Fruit fly (Drosophila melanogaster) whole organism, wandering third instar larva: Measurements from ENCODE around the gene CG33120.

Experiments used
- CG32264 ChIP-seq: fragments of 200-800 bp; sonication (Bioruptor generic); optimal IDR thresholded peaks from 2 replicates; lab custom pipeline; 2016; ENCODE audit warnings: missing biosample characterization, missing genetic modification characterization
- CG9705 ChIP-seq: fragments of 200-800 bp; sonication (Bioruptor generic); optimal IDR thresholded peaks from 2 replicates; lab custom pipeline; 2018; ENCODE audit warnings: missing biosample characterization, mild to moderate bottlenecking, missing genetic modification characterization
- Dfd ChIP-seq: fragments of >200 bp; optimal IDR thresholded peaks from 2 replicates; lab custom pipeline; 2017; ENCODE audit warnings: missing biosample characterization, missing genetic modification characterization
- Dif ChIP-seq: fragments of 200-275, 200-300 bp; sonication (Bioruptor generic); optimal IDR thresholded peaks from 2 replicates; lab custom pipeline; 2018; ENCODE audit warnings: missing biosample characterization, missing genetic modification characterization; ENCODE audit not compliant: partially characterized antibody
- GATAd ChIP-seq: sonication (Bioruptor generic); optimal IDR thresholded peaks from 2 replicates; lab custom pipeline; 2016; ENCODE audit warnings: missing biosample characterization, missing genetic modification characterization
- HLH106 ChIP-seq: fragments of 200-800 bp; optimal IDR thresholded peaks from 3 replicates; lab custom pipeline; 2019; ENCODE audit warnings: missing biosample characterization, mild to moderate bottlenecking, missing genetic modification characterization, moderate library complexity
- Hnf4 ChIP-seq: fragments of 200-800 bp; sonication (Bioruptor generic); optimal IDR thresholded peaks from 2 replicates; lab custom pipeline; 2016; ENCODE audit warnings: missing biosample characterization, mild to moderate bottlenecking, missing genetic modification characterization
- Hr78 ChIP-seq: fragments of >200 bp; optimal IDR thresholded peaks from 2 replicates; lab custom pipeline; 2017; ENCODE audit warnings: missing biosample characterization, missing genetic modification characterization
- Jra ChIP-seq: sonication (Bioruptor generic); optimal IDR thresholded peaks from 2 replicates; lab custom pipeline; 2016; ENCODE audit warnings: missing biosample characterization, missing genetic modification characterization
- Myc ChIP-seq: fragments of >200 bp; optimal IDR thresholded peaks from 2 replicates; lab custom pipeline; 2017
- N ChIP-seq: fragments of >200 bp; optimal IDR thresholded peaks from 2 replicates; lab custom pipeline; 2018; ENCODE audit warnings: missing biosample characterization, missing external identifiers, missing genetic modification characterization
- OdsH ChIP-seq: fragments of 200-800 bp; sonication (Bioruptor generic); optimal IDR thresholded peaks from 2 replicates; lab custom pipeline; 2016; ENCODE audit warnings: missing biosample characterization, mild to moderate bottlenecking, missing genetic modification characterization
- Rel ChIP-seq, 2 experiments: fragments of 200-800 bp; sonication (Bioruptor generic) in 1 of 2; optimal IDR thresholded peaks; 2 replicates in 1 of 2; 3 replicates in 1 of 2; lab custom pipeline; 2016 to 2019; ENCODE audit warnings: mild to moderate bottlenecking in 2 of 2, missing biosample characterization in 2 of 2, missing genetic modification characterization in 2 of 2, moderate library complexity in 1 of 2
- Sp1 ChIP-seq: fragments of 200-800 bp; sonication (Bioruptor generic); optimal IDR thresholded peaks from 3 replicates; lab custom pipeline; 2019; ENCODE audit warnings: missing biosample characterization, mild to moderate bottlenecking, missing genetic modification characterization, moderate library complexity
- Vsx2 ChIP-seq: fragments of 200-300, 225-300 bp; sonication (Bioruptor generic); optimal IDR thresholded peaks from 2 replicates; lab custom pipeline; 2018; ENCODE audit warnings: missing biosample characterization, missing genetic modification characterization; ENCODE audit not compliant: partially characterized antibody
- br ChIP-seq: fragments of 200-800 bp; sonication (Bioruptor generic); optimal IDR thresholded peaks from 2 replicates; lab custom pipeline; 2016; ENCODE audit warnings: missing biosample characterization, missing genetic modification characterization
- brk ChIP-seq: fragments of 200-800 bp; sonication (Bioruptor generic); optimal IDR thresholded peaks from 2 replicates; lab custom pipeline; 2016; ENCODE audit warnings: missing biosample characterization, mild to moderate bottlenecking, missing genetic modification characterization
- dl ChIP-seq, 2 experiments: fragments of 175-275, 200-275 bp in 1 of 2; fragments of 200-275 bp in 1 of 2; sonication (Bioruptor generic); optimal IDR thresholded peaks; lab custom pipeline; 2018; ENCODE audit warnings: mild to moderate bottlenecking in 2 of 2, missing biosample characterization in 2 of 2, missing genetic modification characterization in 2 of 2, moderate library complexity in 2 of 2; ENCODE audit not compliant: partially characterized antibody in 2 of 2, insufficient read depth in 1 of 2
- dmrt93B ChIP-seq: fragments of 200-800 bp; sonication (Bioruptor generic); optimal IDR thresholded peaks from 2 replicates; lab custom pipeline; 2018; ENCODE audit warnings: missing biosample characterization, mild to moderate bottlenecking, missing genetic modification characterization
- dsf ChIP-seq: sonication (Bioruptor generic); optimal IDR thresholded peaks from 2 replicates; lab custom pipeline; 2016; ENCODE audit warnings: missing biosample characterization, missing genetic modification characterization, borderline replicate concordance
- ey ChIP-seq: fragments of 200-800 bp; sonication (Bioruptor generic); optimal IDR thresholded peaks from 2 replicates; lab custom pipeline; 2016; ENCODE audit warnings: missing biosample characterization, missing genetic modification characterization
- foxo ChIP-seq, 2 experiments: fragments of 200-800 bp; sonication (Bioruptor generic); optimal IDR thresholded peaks; 2 replicates in 1 of 2; 3 replicates in 1 of 2; lab custom pipeline; 2016 to 2017; ENCODE audit warnings: missing biosample characterization in 2 of 2, missing genetic modification characterization in 2 of 2
- h ChIP-seq: fragments of 200-800 bp; sonication (Bioruptor generic); optimal IDR thresholded peaks from 3 replicates; lab custom pipeline; 2016; ENCODE audit warnings: missing biosample characterization, mild to moderate bottlenecking, missing genetic modification characterization
- jim ChIP-seq: fragments of 175-275, 200-325 bp; sonication (Bioruptor generic); optimal IDR thresholded peaks from 2 replicates; lab custom pipeline; 2016; ENCODE audit warnings: missing biosample characterization, mild to moderate bottlenecking, missing genetic modification characterization
- pan ChIP-seq: fragments of >200 bp; optimal IDR thresholded peaks from 2 replicates; lab custom pipeline; 2017
- rgr ChIP-seq: fragments of 200-800 bp; sonication (Bioruptor generic); optimal IDR thresholded peaks from 3 replicates; lab custom pipeline; 2016; ENCODE audit warnings: missing biosample characterization, mild to moderate bottlenecking, missing genetic modification characterization
- sage ChIP-seq: fragments of 200-800 bp; sonication (Bioruptor generic); optimal IDR thresholded peaks from 2 replicates; lab custom pipeline; 2016; ENCODE audit warnings: missing biosample characterization, mild to moderate bottlenecking, missing genetic modification characterization
- tai ChIP-seq: sonication (Bioruptor generic); optimal IDR thresholded peaks from 2 replicates; lab custom pipeline; 2016; ENCODE audit warnings: missing biosample characterization, missing genetic modification characterization
- usp ChIP-seq: fragments of >200 bp; optimal IDR thresholded peaks from 2 replicates; lab custom pipeline; 2017; ENCODE audit warnings: missing biosample characterization, missing genetic modification characterization
- woc ChIP-seq: sonication (Bioruptor generic); optimal IDR thresholded peaks from 2 replicates; lab custom pipeline; 2016; ENCODE audit warnings: missing biosample characterization, mild to moderate bottlenecking, missing genetic modification characterization

CG33120 gene

DNA sequence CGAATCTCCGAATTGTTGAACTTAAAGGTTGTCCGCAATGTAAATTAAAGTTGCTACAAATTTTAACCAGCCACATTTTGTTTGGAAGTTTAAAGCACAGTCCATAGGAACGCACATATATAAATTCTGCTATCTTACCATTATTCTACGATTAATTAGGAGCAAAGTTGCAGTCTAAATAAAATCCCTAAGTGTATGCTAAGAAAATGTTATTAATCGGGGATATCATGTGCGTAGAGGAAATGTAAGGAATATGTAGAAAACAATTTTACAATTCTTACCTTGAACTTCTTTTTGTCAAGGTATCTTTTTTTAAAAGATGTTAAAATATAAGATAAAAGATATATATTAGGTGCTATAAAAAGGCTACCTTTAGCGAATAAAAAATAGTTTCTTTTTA is 26.0 kb downstream of the CG33120 start:
- TF ChIP-seq sage (GFP tag; lab: Kevin White, UChicago) (no peak), brk (GFP tag; lab: Kevin White, UChicago) (no peak), woc (GFP tag; lab: Kevin White, UChicago) (no peak), Myc (peak; percentile 64), dsf (no peak), usp (GFP tag; lab: Kevin White, UChicago) (no peak)

- no peak for TF ChIP-seq dmrt93B
- no peak for TF ChIP-seq Dif (GFP tag; lab: Kevin White, UChicago)
- TF ChIP-seq Vsx2 (GFP tag; lab: Kevin White, UChicago): no peak
- TF ChIP-seq pan: no peak
Observed at dm6 chr2L:18815194-18815593, 29.2 kb downstream of the CG33120 start.

DNA sequence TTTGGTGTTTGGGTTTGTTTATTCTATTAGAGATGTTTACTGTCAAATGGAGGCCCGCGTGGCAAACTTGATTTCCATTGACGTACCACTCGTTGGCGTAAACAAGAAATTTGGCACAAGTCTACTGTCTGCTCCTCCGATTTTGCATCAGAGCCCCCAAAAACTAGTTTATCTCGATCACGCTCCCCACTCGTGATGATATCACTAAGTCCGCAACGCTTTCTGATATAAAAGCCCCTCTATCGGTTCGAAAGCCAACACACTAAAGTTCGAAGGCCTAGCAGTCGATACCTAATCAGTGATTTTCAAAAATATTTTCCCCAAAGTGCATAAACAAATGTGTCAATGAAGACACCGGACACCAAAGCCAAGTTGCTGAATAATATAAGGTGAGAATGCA is 31.6 kb downstream of the CG33120 start:
- TF ChIP-seq Hr78 (no peak), Dfd (no peak), CG9705 (GFP tag; lab: Kevin White, UChicago) (no peak), tai (GFP tag; lab: Kevin White, UChicago) (no peak), pan (no peak), brk (GFP tag; lab: Kevin White, UChicago) (no peak), HLH106 (tag; lab: Kevin White, UChicago) (no peak), OdsH (GFP tag; lab: Kevin White, UChicago) (no peak), Hnf4 (GFP tag; lab: Kevin White, UChicago) (no peak), rgr (no peak), Sp1 (GFP tag; lab: Kevin White, UChicago) (no peak), h (GFP tag; lab: Kevin White, UChicago) (no peak), foxo (GFP tag; optimal IDR thresholded peaks at IDR 0.05; lab: Kevin White, UChicago) (no peak), Dif (GFP tag; lab: Kevin White, UChicago) (no peak), jim (GFP tag; lab: Kevin White, UChicago) (no peak), ey (GFP tag; lab: Kevin White, UChicago) (no peak), br (GFP tag; lab: Kevin White, UChicago) (no peak), Rel (GFP tag; optimal IDR thresholded peaks at IDR 0.05; lab: Kevin White, UChicago) (no peak), Rel (tag; optimal IDR thresholded peaks at IDR 0.05; lab: Kevin White, UChicago) (no peak), N (GFP tag; lab: Kevin White, UChicago) (no peak), woc (GFP tag; lab: Kevin White, UChicago) (no peak)

DNA sequence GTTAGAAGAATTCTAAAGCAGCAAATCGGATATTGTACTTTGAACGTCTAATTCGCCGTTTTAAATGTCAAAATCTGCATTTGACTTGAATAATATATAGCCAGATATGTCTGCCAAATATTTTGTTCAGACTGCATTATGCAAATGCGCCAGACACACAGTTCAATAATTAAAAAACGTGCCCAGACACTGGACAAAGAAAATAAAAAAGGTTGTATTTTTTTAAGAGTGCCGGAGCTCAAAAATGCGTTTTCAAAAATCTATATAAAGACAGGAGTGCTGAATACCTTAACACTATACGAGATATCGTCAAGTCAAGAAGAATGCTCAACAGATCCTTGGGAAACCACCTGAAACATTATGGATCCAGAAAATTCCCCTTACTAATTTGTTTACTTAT is 32.0 kb downstream of the CG33120 start, which contains the start of the genes CG17325 and CG42305:
TSS of gene CG17325 (plus strand) at position 301 of the 400 bp plus-strand sequence.
TSS of gene CG42305 (plus strand) at position 301 of the 400 bp plus-strand sequence.
- TF ChIP-seq rgr: no peak
- TF ChIP-seq Myc: no peak
- no peak for TF ChIP-seq GATAd
- TF ChIP-seq OdsH (GFP tag; lab: Kevin White, UChicago): no peak
- no peak for TF ChIP-seq N (GFP tag; lab: Kevin White, UChicago)
- no peak for TF ChIP-seq dl (GFP tag; optimal IDR thresholded peaks at IDR 0.05; lab: Kevin White, UChicago; ENCODE audit: insufficient read depth in 1 of 2, partially characterized antibody in 2 of 2)
- TF ChIP-seq Hnf4 (GFP tag; lab: Kevin White, UChicago): no peak
- TF ChIP-seq CG32264 (GFP tag; lab: Kevin White, UChicago): no peak
- TF ChIP-seq Rel (GFP tag; optimal IDR thresholded peaks at IDR 0.05; lab: Kevin White, UChicago): no peak
- TF ChIP-seq Rel (tag; optimal IDR thresholded peaks at IDR 0.05; lab: Kevin White, UChicago): no peak
- TF ChIP-seq foxo (GFP tag; optimal IDR thresholded peaks at IDR 0.05; lab: Kevin White, UChicago): no peak
- TF ChIP-seq usp (GFP tag; lab: Kevin White, UChicago): no peak

- TF ChIP-seq Dif (GFP tag; lab: Kevin White, UChicago) (peak; percentile 2), Jra (GFP tag; lab: Kevin White, UChicago) (no peak), CG9705 (GFP tag; lab: Kevin White, UChicago) (no peak), jim (GFP tag; lab: Kevin White, UChicago) (no peak), usp (GFP tag; lab: Kevin White, UChicago) (no peak), Sp1 (GFP tag; lab: Kevin White, UChicago) (peak; percentile 27), HLH106 (tag; lab: Kevin White, UChicago) (peak; percentile 41), CG32264 (GFP tag; lab: Kevin White, UChicago) (no peak), pan (peak; percentile 34), dmrt93B (no peak)
Observed at dm6 chr2L:18810960-18811642, 33.3 kb downstream of the CG33120 start, which contains the start of the genes CG10570 and CG42502. Gene CG10570 (minus strand): TSS chr2L:18811252. Gene CG42502 (minus strand): TSS chr2L:18811252.
